Fruit fly (Drosophila melanogaster) whole organism, embryonic: ENCODE data around the gene cv-c.

Experiments used
- Awh ChIP-seq: fragments of 200-800 bp; sonication (Bioruptor generic); IDR thresholded peaks from 2 replicates; pipeline ENCODE4, ENCODE4 v1.3.6; 2022; ENCODE audit warnings: missing biosample characterization, missing genetic modification characterization
- CG14667 ChIP-seq: fragments of 200-800 bp; sonication (Bioruptor generic); IDR thresholded peaks from 2 replicates; pipeline ENCODE4 v1.3.6; 2022; ENCODE audit warnings: missing biosample characterization, missing genetic modification characterization
- CG30020 ChIP-seq: fragments of 200-800 bp; optimal IDR thresholded peaks from 2 replicates; lab custom pipeline; 2019; ENCODE audit warnings: missing biosample characterization, mild to moderate bottlenecking, missing genetic modification characterization, moderate library complexity
- Taf1 ChIP-seq: fragments of 200-800 bp; sonication (Bioruptor generic); IDR thresholded peaks from 2 replicates; pipeline ENCODE4 v1.3.6; 2022; ENCODE audit warnings: missing biosample characterization, missing genetic modification characterization
- Usf ChIP-seq: fragments of 200-800 bp; sonication (Bioruptor generic); optimal IDR thresholded peaks from 2 replicates; lab custom pipeline; 2017; ENCODE audit warnings: missing genotype, missing biosample characterization, missing genetic modification characterization
- ab ChIP-seq: fragments of 200-800 bp; sonication (Bioruptor generic); optimal IDR thresholded peaks from 2 replicates; lab custom pipeline; 2016; ENCODE audit warnings: missing biosample characterization, missing genetic modification characterization
- br ChIP-seq: fragments of >200 bp; optimal IDR thresholded peaks from 2 replicates; lab custom pipeline; 2017
- mirr ChIP-seq: fragments of 200-800 bp; sonication (Bioruptor generic); optimal IDR thresholded peaks from 3 replicates; lab custom pipeline; 2018; ENCODE audit warnings: missing biosample characterization, mild to moderate bottlenecking, missing genetic modification characterization

- TF ChIP-seq CG14667 (GFP tag; lab: Robert Waterston, UW) (0 out of 2 replicates have a peak, but pooled peaks have one; percentile 25), CG30020 (tag; lab: Kevin White, UChicago) (peak; percentile 5), mirr (GFP tag; lab: Kevin White, UChicago) (peak; percentile 17), br (lab: Kevin White, UChicago) (no peak), Awh (GFP tag; lab: Robert Waterston, UW) (peak; percentile 39; the same call in 1 of the 2 replicates), Usf (GFP tag; lab: Kevin White, UChicago) (no peak), Taf1 (GFP tag; lab: Robert Waterston, UW) (peak; percentile 68), ab (GFP tag; lab: Kevin White, UChicago) (no peak)
Measured at dm6 chr3R:14353733-14354152, 127.8 kb downstream of the cv-c start.
